Fruit fly (Drosophila melanogaster) whole organism, embryonic: ENCODE data around the gene CG13694.
A peak's percentile ranks its signal among the peaks of the same experiment; 100 is the strongest.

Experiments used
- ATbp ChIP-seq: fragments of 200-800 bp; sonication (Bioruptor generic); optimal IDR thresholded peaks from 2 replicates; lab custom pipeline; 2017; ENCODE audit warnings: missing biosample characterization, mild to moderate bottlenecking, missing genetic modification characterization, missing genetic modification reagents
- BtbVII ChIP-seq: fragments of 200-800 bp; sonication (Bioruptor generic); optimal IDR thresholded peaks from 3 replicates; lab custom pipeline; 2017; ENCODE audit warnings: missing biosample characterization, mild to moderate bottlenecking, missing genetic modification characterization
- CG10543 ChIP-seq: fragments of 200-800 bp; sonication (Bioruptor generic); optimal IDR thresholded peaks from 3 replicates; lab custom pipeline; 2017; ENCODE audit warnings: missing biosample characterization, mild to moderate bottlenecking, missing genetic modification characterization, moderate library complexity
- CG12219 ChIP-seq: fragments of 200-800 bp; sonication (Bioruptor generic); optimal IDR thresholded peaks from 3 replicates; lab custom pipeline; 2018; ENCODE audit warnings: missing biosample characterization, mild to moderate bottlenecking, missing genetic modification characterization
- CG12236 ChIP-seq: fragments of 200-800 bp; sonication (Bioruptor generic); optimal IDR thresholded peaks from 2 replicates; lab custom pipeline; 2016; ENCODE audit warnings: missing biosample characterization, missing genetic modification characterization
- CG12744 ChIP-seq: fragments of 200-800 bp; sonication (Bioruptor generic); optimal IDR thresholded peaks from 2 replicates; lab custom pipeline; 2016; ENCODE audit warnings: missing biosample characterization, missing genetic modification characterization
- CG12769 ChIP-seq: fragments of 200-800 bp; sonication (Bioruptor generic); optimal IDR thresholded peaks from 2 replicates; lab custom pipeline; 2019; ENCODE audit warnings: missing biosample characterization, mild to moderate bottlenecking, missing genetic modification characterization, moderate library complexity
- CG13424 ChIP-seq: fragments of 200-800 bp; sonication (Bioruptor generic); optimal IDR thresholded peaks from 2 replicates; lab custom pipeline; 2019; ENCODE audit warnings: missing biosample characterization, mild to moderate bottlenecking, missing genetic modification characterization, moderate library complexity
- CG14441 ChIP-seq: fragments of 200-800 bp; sonication (Bioruptor generic); IDR thresholded peaks from 2 replicates; pipeline ENCODE4 v1.3.6; 2022; ENCODE audit warnings: missing biosample characterization, missing genetic modification characterization
- CG14667 ChIP-seq: fragments of 200-800 bp; sonication (Bioruptor generic); IDR thresholded peaks from 2 replicates; pipeline ENCODE4 v1.3.6; 2022; ENCODE audit warnings: missing biosample characterization, missing genetic modification characterization
- CG1603 ChIP-seq: fragments of 200-800 bp; sonication (Bioruptor generic); optimal IDR thresholded peaks from 2 replicates; lab custom pipeline; 2019; ENCODE audit warnings: missing biosample characterization, mild to moderate bottlenecking, missing genetic modification characterization, moderate library complexity
- CG17568 ChIP-seq: fragments of 200-800 bp; sonication (Bioruptor generic); optimal IDR thresholded peaks from 2 replicates; lab custom pipeline; 2018; ENCODE audit warnings: missing biosample characterization, mild to moderate bottlenecking, missing genetic modification characterization, moderate library complexity
- CG1832 ChIP-seq: fragments of 200-800 bp; sonication (Bioruptor generic); optimal IDR thresholded peaks from 2 replicates; lab custom pipeline; 2017; ENCODE audit warnings: missing biosample characterization, mild to moderate bottlenecking, missing genetic modification characterization, inconsistent platforms
- CG32532 ChIP-seq: fragments of 200-800 bp; sonication (Bioruptor generic); IDR thresholded peaks from 2 replicates; pipeline ENCODE4 v1.3.6; 2022; ENCODE audit warnings: missing biosample characterization, missing genetic modification characterization
- CG34224 ChIP-seq: fragments of 200-800 bp; sonication (Bioruptor generic); IDR thresholded peaks from 3 replicates; pipeline ENCODE4 v1.3.6; 2022; ENCODE audit warnings: missing biosample characterization, missing genetic modification characterization; ENCODE audit not compliant: partially characterized antibody
- CG34376 ChIP-seq: fragments of 200-800 bp; sonication (Bioruptor generic); optimal IDR thresholded peaks from 2 replicates; lab custom pipeline; 2018; ENCODE audit warnings: missing biosample characterization, mild to moderate bottlenecking, missing genetic modification characterization
- CG42726 ChIP-seq: fragments of 200-800 bp; sonication (Bioruptor generic); IDR thresholded peaks from 2 replicates; pipeline ENCODE4 v1.3.6; 2022; ENCODE audit warnings: missing biosample characterization, missing genetic modification characterization; ENCODE audit not compliant: partially characterized antibody
- CG7357 ChIP-seq: fragments of 200-800 bp; sonication (Bioruptor generic); IDR thresholded peaks from 3 replicates; pipeline ENCODE4 v1.3.6; 2022; ENCODE audit warnings: missing biosample characterization, missing genetic modification characterization
- CG9609 ChIP-seq: fragments of 200-800 bp; sonication (Bioruptor generic); optimal IDR thresholded peaks from 3 replicates; lab custom pipeline; 2016; ENCODE audit warnings: missing biosample characterization, missing genetic modification characterization
- CG9727 ChIP-seq: fragments of 200-800 bp; sonication (Bioruptor generic); optimal IDR thresholded peaks from 3 replicates; lab custom pipeline; 2017; ENCODE audit warnings: missing biosample characterization, mild to moderate bottlenecking, missing genetic modification characterization
- Dbx ChIP-seq: fragments of 200-800 bp; sonication (Bioruptor generic); IDR thresholded peaks from 3 replicates; pipeline ENCODE4 v1.3.6; 2022; ENCODE audit warnings: missing biosample characterization, missing genetic modification characterization
- Doc3 ChIP-seq: fragments of 200-800 bp; sonication (Bioruptor generic); IDR thresholded peaks from 3 replicates; pipeline ENCODE4 v1.3.6; 2022; ENCODE audit warnings: missing biosample characterization, missing genetic modification characterization; ENCODE audit not compliant: partially characterized antibody
- Eip74EF ChIP-seq, 2 experiments: fragments of 200-800 bp in 1 of 2; fragments of >200 bp in 1 of 2; sonication (Bioruptor generic) in 1 of 2; optimal IDR thresholded peaks; 2 replicates each; lab custom pipeline; 2017 to 2019; ENCODE audit warnings: missing biosample characterization in 2 of 2, missing genetic modification characterization in 2 of 2, mild to moderate bottlenecking in 1 of 2, moderate library complexity in 1 of 2
- Gsc ChIP-seq: fragments of 200-800 bp; sonication (Bioruptor generic); IDR thresholded peaks from 2 replicates; pipeline ENCODE4 v1.3.6; 2022; ENCODE audit warnings: missing biosample characterization, missing genetic modification characterization
- Hey ChIP-seq: fragments of 200-800 bp; sonication (Bioruptor generic); optimal IDR thresholded peaks from 3 replicates; lab custom pipeline; 2018; ENCODE audit warnings: missing biosample characterization, mild to moderate bottlenecking, missing genetic modification characterization
- Nf-YC ChIP-seq: fragments of 200-800 bp; optimal IDR thresholded peaks from 3 replicates; lab custom pipeline; 2019; ENCODE audit warnings: missing biosample characterization, mild to moderate bottlenecking, missing genetic modification characterization, moderate library complexity
- Ptx1 ChIP-seq: fragments of 200-800 bp; sonication (Bioruptor generic); IDR thresholded peaks from 2 replicates; pipeline ENCODE4 v1.3.6; 2022; ENCODE audit warnings: missing biosample characterization, missing genetic modification characterization
- Rfx ChIP-seq: fragments of 200-800 bp; sonication (Bioruptor generic); IDR thresholded peaks from 2 replicates; pipeline ENCODE4 v1.3.6; 2022; ENCODE audit warnings: missing biosample characterization, missing genetic modification characterization
- Trl ChIP-seq, 3 experiments: fragments of >200 bp in 2 of 3; fragments of 200-800 bp in 1 of 3; sonication (Bioruptor generic) in 1 of 3; optimal IDR thresholded peaks; 2 replicates in 1 of 3; 3 replicates in 2 of 3; lab custom pipeline; 2016 to 2017; ENCODE audit warnings: missing biosample characterization in 1 of 3, missing genetic modification characterization in 1 of 3
- abd-A ChIP-seq: fragments of 200-800 bp; sonication (Bioruptor generic); optimal IDR thresholded peaks from 3 replicates; lab custom pipeline; 2019; ENCODE audit warnings: missing biosample characterization, mild to moderate bottlenecking, missing genetic modification characterization, moderate library complexity
- amos ChIP-seq: fragments of 200-800 bp; sonication (Bioruptor generic); IDR thresholded peaks from 2 replicates; pipeline ENCODE4 v1.3.6; 2022; ENCODE audit warnings: missing biosample characterization, missing genetic modification characterization; ENCODE audit not compliant: partially characterized antibody
- az2 ChIP-seq: fragments of 200-800 bp; sonication (Bioruptor generic); optimal IDR thresholded peaks from 3 replicates; lab custom pipeline; 2016; ENCODE audit warnings: missing biosample characterization, missing genetic modification characterization
- bbx ChIP-seq: fragments of 200-800 bp; sonication (Bioruptor generic); IDR thresholded peaks from 2 replicates; pipeline ENCODE4 v1.3.6; 2022; ENCODE audit warnings: missing biosample characterization, missing genetic modification characterization; ENCODE audit not compliant: partially characterized antibody
- br ChIP-seq: fragments of >200 bp; optimal IDR thresholded peaks from 2 replicates; lab custom pipeline; 2017
- ci ChIP-seq: fragments of 200-800 bp; sonication (Bioruptor generic); IDR thresholded peaks from 3 replicates; pipeline ENCODE4 v1.3.6; 2022; ENCODE audit warnings: missing biosample characterization, missing genetic modification characterization
- dmrt11E ChIP-seq: fragments of 200-800 bp; sonication (Bioruptor generic); optimal IDR thresholded peaks from 3 replicates; lab custom pipeline; 2018; ENCODE audit warnings: missing biosample characterization, mild to moderate bottlenecking, missing genetic modification characterization, moderate library complexity
- exex ChIP-seq: fragments of 200-800 bp; sonication (Bioruptor generic); optimal IDR thresholded peaks from 4 replicates; lab custom pipeline; 2018; ENCODE audit warnings: missing biosample characterization, mild to moderate bottlenecking, missing genetic modification characterization, moderate library complexity
- fd64A ChIP-seq: fragments of 200-800 bp; sonication (Bioruptor generic); optimal IDR thresholded peaks from 3 replicates; lab custom pipeline; 2018; ENCODE audit warnings: missing biosample characterization, mild to moderate bottlenecking, missing genetic modification characterization
- gcm2 ChIP-seq: fragments of 200-800 bp; sonication (Bioruptor generic); optimal IDR thresholded peaks from 2 replicates; lab custom pipeline; 2016; ENCODE audit warnings: missing biosample characterization, missing genetic modification characterization
- maf-S ChIP-seq: fragments of 200-800 bp; sonication (Bioruptor generic); optimal IDR thresholded peaks from 2 replicates; lab custom pipeline; 2016; ENCODE audit warnings: missing biosample characterization, missing genetic modification characterization
- mirr ChIP-seq: fragments of 200-800 bp; sonication (Bioruptor generic); optimal IDR thresholded peaks from 3 replicates; lab custom pipeline; 2018; ENCODE audit warnings: missing biosample characterization, mild to moderate bottlenecking, missing genetic modification characterization
- pros ChIP-seq: fragments of 200-800 bp; sonication (Bioruptor generic); optimal IDR thresholded peaks from 3 replicates; lab custom pipeline; 2019; ENCODE audit warnings: missing biosample characterization, mild to moderate bottlenecking, missing genetic modification characterization, moderate library complexity
- sens-2 ChIP-seq: fragments of 200-800 bp; sonication (Bioruptor generic); IDR thresholded peaks from 2 replicates; pipeline ENCODE4 v1.3.6; 2022; ENCODE audit warnings: missing biosample characterization, missing genetic modification characterization
- seq ChIP-seq: fragments of 200-800 bp; sonication (Bioruptor generic); IDR thresholded peaks from 2 replicates; pipeline ENCODE4 v1.3.6; 2022; ENCODE audit warnings: missing biosample characterization, missing genetic modification characterization
- so ChIP-seq: fragments of 200-800 bp; sonication (Bioruptor generic); IDR thresholded peaks from 3 replicates; pipeline ENCODE4 v1.3.6; 2022; ENCODE audit warnings: missing biosample characterization, missing genetic modification characterization
- sqz ChIP-seq: fragments of 200-800 bp; sonication (Bioruptor generic); optimal IDR thresholded peaks from 3 replicates; lab custom pipeline; 2018; ENCODE audit warnings: missing biosample characterization, mild to moderate bottlenecking, missing genetic modification characterization
- vnd ChIP-seq: fragments of 200-800 bp; sonication (Bioruptor generic); IDR thresholded peaks from 3 replicates; pipeline ENCODE4 v1.3.6; 2022; ENCODE audit warnings: missing biosample characterization, missing genetic modification characterization; ENCODE audit not compliant: partially characterized antibody

CG13694 gene

dm6 chr2L:107476-108436 is 8.5 kb downstream of the CG13694 start (continued):
- TF ChIP-seq CG12236 (GFP tag; lab: Kevin White, UChicago): no peak
- peak; percentile 43 for TF ChIP-seq CG12769 (tag; lab: Kevin White, UChicago)
- peak; percentile 70 for TF ChIP-seq CG34224 (GFP tag; lab: Robert Waterston, UW)
- TF ChIP-seq br: no peak
- TF ChIP-seq gcm2 (GFP tag; lab: Kevin White, UChicago): no peak
- TF ChIP-seq pros: peak; percentile 82
- no peak for TF ChIP-seq dmrt11E (tag; lab: Kevin White, UChicago)
- peak; percentile 59 for TF ChIP-seq BtbVII (GFP tag; lab: Kevin White, UChicago)
- TF ChIP-seq CG32532: peak; percentile 46; the same call in 1 of the 2 replicates
- peak; percentile 85 for TF ChIP-seq abd-A (tag; lab: Kevin White, UChicago)
- no peak for TF ChIP-seq fd64A (GFP tag; lab: Kevin White, UChicago)
- TF ChIP-seq ci: 0 out of 3 replicates have a peak, but pooled peaks have one; percentile 39
- TF ChIP-seq Gsc (GFP tag; lab: Robert Waterston, UW): no peak
- 0 out of 3 replicates have a peak, but pooled peaks have one; percentile 36 for TF ChIP-seq so
- TF ChIP-seq seq: no peak
- no peak for TF ChIP-seq CG12744
- no peak for TF ChIP-seq CG1832
- TF ChIP-seq bbx (GFP tag; lab: Robert Waterston, UW): peak; percentile 43; the same call in 1 of the 2 replicates
- no peak for TF ChIP-seq Ptx1 (GFP tag; lab: Robert Waterston, UW)
- peak; percentile 76 for TF ChIP-seq CG10543 (GFP tag; lab: Kevin White, UChicago)
- TF ChIP-seq ATbp: no peak
- TF ChIP-seq mirr (GFP tag; lab: Kevin White, UChicago): peak; percentile 81
- TF ChIP-seq Nf-YC (tag; lab: Kevin White, UChicago): peak; percentile 40
- TF ChIP-seq vnd (GFP tag; lab: Robert Waterston, UW): no peak
- peak; percentile 89 for TF ChIP-seq CG34376
- TF ChIP-seq CG14667 (GFP tag; lab: Robert Waterston, UW): no peak
- peak; percentile 65; the same call in 2 of the 3 replicates for TF ChIP-seq Dbx (GFP tag; lab: Robert Waterston, UW)
- TF ChIP-seq CG14441 (GFP tag; lab: Robert Waterston, UW): no peak
- peak; percentile 15 for TF ChIP-seq CG12219 (GFP tag; lab: Kevin White, UChicago)
- TF ChIP-seq Trl (optimal IDR thresholded peaks at IDR 0.05; lab: Kevin White, UChicago): peak; percentile 87 to 95
- TF ChIP-seq Trl (GFP tag; optimal IDR thresholded peaks at IDR 0.05; lab: Kevin White, UChicago): no peak
- peak; percentile 34 for TF ChIP-seq CG1603
- peak; percentile 17; the same call in 1 of the 2 replicates for TF ChIP-seq amos
- no peak for TF ChIP-seq Doc3 (GFP tag; lab: Robert Waterston, UW)
- no peak for TF ChIP-seq Eip74EF (GFP tag; optimal IDR thresholded peaks at IDR 0.05; lab: Kevin White, UChicago)
- TF ChIP-seq CG17568 (GFP tag; lab: Kevin White, UChicago): peak; percentile 42
- no peak for TF ChIP-seq Hey
- TF ChIP-seq CG9609: no peak
- TF ChIP-seq CG42726 (GFP tag; lab: Robert Waterston, UW): peak; percentile 49; the same call in 1 of the 2 replicates
- no peak for TF ChIP-seq az2
- TF ChIP-seq Rfx (GFP tag; lab: Robert Waterston, UW): peak; percentile 44; the same call in 1 of the 2 replicates
- peak; percentile 0 for TF ChIP-seq CG13424 (tag; lab: Kevin White, UChicago)
- no peak for TF ChIP-seq maf-S (GFP tag; lab: Kevin White, UChicago)
- TF ChIP-seq sens-2 (GFP tag; lab: Robert Waterston, UW): no peak
- TF ChIP-seq CG7357: no peak
- TF ChIP-seq exex (tag; lab: Kevin White, UChicago): peak; percentile 47
- TF ChIP-seq sqz (GFP tag; lab: Kevin White, UChicago): no peak
- TF ChIP-seq CG9727 (GFP tag; lab: Kevin White, UChicago): peak; percentile 38
